Worm (Caenorhabditis elegans): ENCODE measurements around the gene cct-2.

DNA sequence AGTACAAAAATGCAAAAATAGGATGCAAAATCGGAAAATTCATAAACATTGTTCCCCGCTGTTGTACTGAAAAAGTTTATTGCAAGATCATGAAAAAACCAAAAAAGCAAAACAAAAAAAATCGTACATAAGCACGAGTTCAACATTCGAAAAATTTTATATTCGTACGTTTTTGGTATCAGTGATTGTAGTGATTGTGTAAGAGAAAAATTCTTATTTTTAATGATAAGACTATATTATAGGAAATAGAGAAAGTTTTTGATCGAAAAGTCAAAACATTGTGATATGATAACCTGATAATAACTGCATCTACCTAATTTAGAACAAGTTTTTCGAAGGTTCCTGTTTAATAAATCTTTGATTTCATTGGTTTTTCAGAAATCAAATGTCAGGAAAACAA lies 10.2 kb upstream of the cct-2 start:
- TF ChIP-seq pha-4 (tag; optimal IDR thresholded peaks at IDR 0.05) (no peak), ztf-6 (GFP tag; IDR thresholded peaks at IDR 0.05) (no peak), F49E8.2 (tag; optimal IDR thresholded peaks at IDR 0.05; ENCODE audit: insufficient read depth) (no peak), let-526 (GFP tag; IDR thresholded peaks at IDR 0.05) (no peak), ama-1 (optimal IDR thresholded peaks at IDR 0.05) (no peak), ama-1 (GFP tag; optimal IDR thresholded peaks at IDR 0.05) (no peak)
